Worm (Caenorhabditis elegans): ENCODE measurements around the gene T05C1.1.

DNA sequence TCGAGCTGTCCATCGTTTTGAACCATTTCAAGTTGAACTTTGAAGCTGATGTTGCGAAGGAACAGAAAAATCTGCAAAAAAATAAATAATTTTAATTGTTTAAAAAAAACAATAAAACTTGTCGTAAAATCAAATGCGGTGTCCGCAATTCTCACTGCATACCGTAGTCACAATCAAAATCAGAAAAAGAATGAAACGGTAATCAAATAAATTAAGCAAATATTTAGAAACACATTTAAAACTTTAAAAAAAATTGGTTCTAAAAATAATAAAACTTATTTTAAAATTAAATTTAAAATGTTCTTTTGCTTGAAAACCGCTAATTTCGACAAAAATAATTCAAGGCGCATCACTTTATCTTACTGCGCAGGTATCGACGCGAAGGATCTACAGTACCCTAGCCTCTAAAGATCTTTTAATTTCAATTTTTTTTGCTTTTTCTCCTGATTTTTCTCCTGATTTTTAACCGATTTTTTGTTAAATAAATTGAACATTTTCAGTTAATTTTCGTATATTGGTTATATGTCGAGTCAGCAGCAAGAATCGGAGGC is 44.8 kb downstream of the T05C1.1 start, which contains the start of the genes B0304.4 and B0304.2:
- TF ChIP-seq ceh-32 (tag; optimal IDR thresholded peaks at IDR 0.05; ENCODE audit: poor library complexity) = no peak
- TF ChIP-seq ama-1 (optimal IDR thresholded peaks at IDR 0.05) = no peak
- TF ChIP-seq lin-13 (GFP tag; optimal IDR thresholded peaks at IDR 0.05) = no peak
- no peak for TF ChIP-seq mdt-29 (GFP tag; IDR thresholded peaks at IDR 0.05)
- TF ChIP-seq ceh-82 (tag; optimal IDR thresholded peaks at IDR 0.05) = no peak
- TF ChIP-seq T26A8.4 (GFP tag; IDR thresholded peaks at IDR 0.05) = no peak
- no peak for TF ChIP-seq Y75B8A.6 (GFP tag; IDR thresholded peaks at IDR 0.05)
- no peak for TF ChIP-seq snpc-4 (tag; optimal IDR thresholded peaks at IDR 0.05)
- TF ChIP-seq set-16 (GFP tag; IDR thresholded peaks at IDR 0.05) = no peak

Measured in whole organism, L4 larva.